Worm (Caenorhabditis elegans) whole organism, L3 larva: ENCODE measurements around the gene ras-2.

Experiments
- R02D3.7 ChIP-seq: fragments of 150-350 bp; optimal IDR thresholded peaks from 2 replicates; lab custom pipeline; 2014; ENCODE audit warnings: missing biosample characterization, missing genetic modification characterization
- aly-2 ChIP-seq: fragments of 150-350 bp; optimal IDR thresholded peaks from 2 replicates; lab custom pipeline; 2014; ENCODE audit warnings: missing biosample characterization, missing genetic modification characterization
- ceh-28 ChIP-seq: fragments of 150-350 bp; optimal IDR thresholded peaks from 2 replicates; lab custom pipeline; 2014; ENCODE audit warnings: missing biosample characterization, missing genetic modification reagents, missing genetic modification characterization
- ceh-82 ChIP-seq: fragments of 150-350 bp; optimal IDR thresholded peaks from 2 replicates; lab custom pipeline; 2014; ENCODE audit warnings: missing biosample characterization, missing genetic modification characterization
- ceh-9 ChIP-seq: sonication (generic microtip); optimal IDR thresholded peaks from 2 replicates; lab custom pipeline; 2018; ENCODE audit warnings: missing biosample characterization, missing genetic modification characterization
- daf-12 ChIP-seq: fragments of 150-350 bp; optimal IDR thresholded peaks from 2 replicates; lab custom pipeline; 2014; ENCODE audit warnings: missing biosample characterization, missing genetic modification reagents, missing genetic modification characterization
- egl-5 ChIP-seq: fragments of 150-350 bp; optimal IDR thresholded peaks from 2 replicates; lab custom pipeline; 2017; ENCODE audit warnings: missing biosample characterization, missing genetic modification reagents, missing genetic modification characterization, inconsistent platforms
- elt-1 ChIP-seq: fragments of 150-350 bp; optimal IDR thresholded peaks from 2 replicates; lab custom pipeline; 2014; ENCODE audit warnings: missing biosample characterization, missing genetic modification characterization
- elt-2 ChIP-seq: sonication (generic microtip); optimal IDR thresholded peaks from 2 replicates; lab custom pipeline; 2016; ENCODE audit warnings: missing genetic modification reagents, mild to moderate bottlenecking, missing genetic modification characterization, missing compliant biosample characterization
- elt-3 ChIP-seq, 3 experiments: fragments of 150-350 bp in 1 of 3; sonication (generic microtip) in 2 of 3; optimal IDR thresholded peaks; 2 replicates in 2 of 3; 4 replicates in 1 of 3; lab custom pipeline; 2014 to 2017; ENCODE audit warnings: missing biosample characterization in 3 of 3, missing genetic modification characterization in 3 of 3
- eor-1 ChIP-seq, 2 experiments: fragments of 150-350 bp; optimal IDR thresholded peaks; 2 replicates each; lab custom pipeline; 2014 to 2018; ENCODE audit warnings: missing biosample characterization in 2 of 2, missing genetic modification characterization in 2 of 2
- fkh-10 ChIP-seq: sonication (generic microtip); optimal IDR thresholded peaks from 2 replicates; lab custom pipeline; 2017; ENCODE audit warnings: missing biosample characterization, missing genetic modification reagents, missing genetic modification characterization
- fos-1 ChIP-seq: fragments of 150-350 bp; optimal IDR thresholded peaks from 2 replicates; lab custom pipeline; 2014; ENCODE audit warnings: missing biosample characterization, missing genetic modification characterization
- hmg-11 ChIP-seq: sonication (generic microtip); optimal IDR thresholded peaks from 2 replicates; lab custom pipeline; 2016; ENCODE audit warnings: missing genetic modification characterization, missing compliant biosample characterization
- jun-1 ChIP-seq: fragments of 150-350 bp; optimal IDR thresholded peaks from 2 replicates; lab custom pipeline; 2014; ENCODE audit warnings: missing biosample characterization, missing genetic modification reagents, missing genetic modification characterization
- lin-15B ChIP-seq: fragments of 150-350 bp; optimal IDR thresholded peaks from 2 replicates; lab custom pipeline; 2014; ENCODE audit warnings: missing biosample characterization, missing genetic modification characterization
- lin-39 ChIP-seq: fragments of 150-350 bp; optimal IDR thresholded peaks from 2 replicates; lab custom pipeline; 2018; ENCODE audit warnings: missing biosample characterization, missing genetic modification reagents, missing genetic modification characterization
- mdl-1 ChIP-seq: fragments of 150-350 bp; optimal IDR thresholded peaks from 2 replicates; lab custom pipeline; 2014; ENCODE audit warnings: missing biosample characterization, missing genetic modification characterization
- nfya-1 ChIP-seq: sonication (generic microtip); optimal IDR thresholded peaks from 2 replicates; lab custom pipeline; 2017; ENCODE audit warnings: missing genetic modification characterization, mild to moderate bottlenecking, missing compliant biosample characterization, antibody characterized with exemption, moderate library complexity; ENCODE audit not compliant: insufficient read depth
- nhr-11 ChIP-seq: fragments of 150-350 bp; optimal IDR thresholded peaks from 2 replicates; lab custom pipeline; 2014; ENCODE audit warnings: missing biosample characterization, missing genetic modification characterization
- nhr-12 ChIP-seq: fragments of 150-350 bp; optimal IDR thresholded peaks from 2 replicates; lab custom pipeline; 2014; ENCODE audit warnings: missing biosample characterization, missing genetic modification characterization
- nhr-23 ChIP-seq: fragments of 150-350 bp; optimal IDR thresholded peaks from 2 replicates; lab custom pipeline; 2014; ENCODE audit warnings: missing biosample characterization, missing genetic modification reagents, missing genetic modification characterization
- nhr-43 ChIP-seq: sonication (generic microtip); optimal IDR thresholded peaks from 2 replicates; lab custom pipeline; 2016; ENCODE audit warnings: mild to moderate bottlenecking, missing genetic modification characterization, missing compliant biosample characterization; ENCODE audit not compliant: poor library complexity, severe bottlenecking
- nhr-76 ChIP-seq: fragments of 150-350 bp; sonication (generic microtip); optimal IDR thresholded peaks from 5 replicates; lab custom pipeline; 2014; ENCODE audit warnings: missing biosample characterization, missing genetic modification characterization
- pha-4 ChIP-seq: fragments of 150-350 bp; optimal IDR thresholded peaks from 2 replicates; lab custom pipeline; 2014; ENCODE audit warnings: missing biosample characterization, missing genetic modification reagents, missing genetic modification characterization
- pqm-1 ChIP-seq: fragments of 150-350 bp; optimal IDR thresholded peaks from 2 replicates; lab custom pipeline; 2017; ENCODE audit warnings: missing biosample characterization, missing genetic modification characterization, inconsistent platforms
- skn-1 ChIP-seq: fragments of 150-350 bp; optimal IDR thresholded peaks from 2 replicates; lab custom pipeline; 2014; ENCODE audit warnings: missing biosample characterization, missing genetic modification characterization
- snpc-4 ChIP-seq: fragments of 150-350 bp; optimal IDR thresholded peaks from 2 replicates; lab custom pipeline; 2014; ENCODE audit warnings: missing biosample characterization, missing genetic modification characterization
- tbx-2 ChIP-seq: sonication (generic microtip); optimal IDR thresholded peaks from 2 replicates; lab custom pipeline; 2016; ENCODE audit warnings: mild to moderate bottlenecking, missing genetic modification characterization, missing compliant biosample characterization
- unc-39 ChIP-seq: sonication (generic microtip); optimal IDR thresholded peaks from 4 replicates; lab custom pipeline; 2017; ENCODE audit warnings: missing biosample characterization, missing genetic modification characterization
- unc-62 ChIP-seq: fragments of 150-350 bp; sonication (generic microtip); optimal IDR thresholded peaks from 4 replicates; lab custom pipeline; 2014; ENCODE audit warnings: missing biosample characterization, missing genetic modification reagents, missing genetic modification characterization
- zag-1 ChIP-seq: fragments of 150-350 bp; optimal IDR thresholded peaks from 2 replicates; lab custom pipeline; 2014; ENCODE audit warnings: missing biosample characterization, missing genetic modification characterization
- ztf-11 ChIP-seq: fragments of 150-350 bp; optimal IDR thresholded peaks from 2 replicates; lab custom pipeline; 2014; ENCODE audit warnings: missing biosample characterization, missing genetic modification characterization

ras-2 gene

DNA sequence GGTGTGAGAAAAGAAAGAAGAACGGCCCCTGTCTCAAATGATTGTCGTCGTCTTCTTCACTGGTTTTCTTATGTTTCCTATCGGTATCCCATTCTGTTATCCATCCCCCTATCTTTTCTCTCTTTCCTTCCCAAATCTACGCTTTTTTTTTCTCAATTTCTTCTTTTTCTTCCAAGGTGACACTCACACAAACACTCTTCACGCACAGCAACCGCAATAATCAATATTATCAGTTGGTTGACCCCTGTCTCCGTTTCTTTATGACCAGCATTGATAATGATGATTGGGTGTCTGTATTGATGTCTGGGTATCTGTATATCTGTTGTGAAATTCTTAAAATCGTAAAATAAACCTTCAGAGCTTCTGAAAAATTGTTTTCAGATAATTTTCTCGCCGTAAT is 945 bp upstream of the ras-2 start:
- TF ChIP-seq elt-2 (tag; lab: Kevin White, UChicago) (peak; percentile 31), nhr-76 (no peak), nfya-1 (tag; lab: Kevin White, UChicago) (peak; percentile 48), ceh-28 (tag; lab: Kevin White, UChicago) (peak; percentile 45), nhr-23 (peak; percentile 63), lin-39 (tag; lab: Kevin White, UChicago) (peak; percentile 8), nhr-11 (tag; lab: Kevin White, UChicago) (no peak)

DNA sequence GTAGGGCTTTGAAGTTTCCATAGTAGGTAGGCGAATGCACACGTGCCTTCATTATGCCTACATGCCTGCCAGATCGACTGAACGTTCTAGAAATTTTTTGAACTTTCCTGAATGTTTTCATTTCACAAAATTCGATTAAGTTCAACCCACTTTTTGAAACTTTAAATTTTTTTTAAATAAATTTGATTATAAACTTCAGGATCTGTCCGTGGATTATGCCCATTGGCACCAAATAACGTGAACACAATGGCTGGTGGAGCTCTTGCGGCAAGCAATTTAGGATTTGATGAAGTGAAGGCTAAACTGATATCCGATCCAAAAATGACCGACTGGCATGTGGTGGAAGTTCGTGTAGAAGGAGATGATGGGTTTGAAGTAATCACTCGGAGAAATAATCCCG is 4.4 kb downstream of the ras-2 start, which contains the start of gene F17C8.7:
TSS of gene F17C8.7 (plus strand) at position 301 of the 400 bp plus-strand sequence.
- no peak for TF ChIP-seq aly-2 (tag; lab: Kevin White, UChicago)
- no peak for TF ChIP-seq pqm-1 (tag; lab: Kevin White, UChicago)
- TF ChIP-seq nhr-12, result no peak
- TF ChIP-seq ceh-82 (tag; lab: Kevin White, UChicago), result no peak
- TF ChIP-seq ztf-11 (tag; lab: Kevin White, UChicago), result no peak
- TF ChIP-seq ceh-9 (tag; lab: Kevin White, UChicago), result no peak
- no peak for TF ChIP-seq elt-1 (tag; lab: Kevin White, UChicago)
- TF ChIP-seq tbx-2 (tag; lab: Kevin White, UChicago), result no peak

DNA sequence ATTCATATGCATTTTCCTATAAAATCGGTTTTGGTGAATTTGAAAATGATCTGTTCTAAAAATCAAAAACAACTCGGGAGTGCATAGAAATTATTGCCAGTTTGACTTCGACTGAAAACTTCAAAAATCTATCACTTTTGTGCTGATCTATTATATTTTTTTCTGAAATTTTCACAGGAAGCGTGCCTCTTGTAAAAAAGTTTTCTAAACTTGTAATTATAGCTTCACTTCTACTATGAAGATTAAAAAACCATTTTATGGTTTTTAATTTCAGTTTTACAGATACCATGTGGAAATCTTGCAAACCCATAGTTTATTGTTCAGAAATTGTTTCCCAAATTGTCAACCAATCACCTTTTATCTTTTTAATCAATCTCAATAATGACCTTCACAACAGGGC is 5.8 kb downstream of the ras-2 start, which contains the start of gene F17C8.9:
TSS of gene F17C8.9 (plus strand) at position 301 of the 400 bp plus-strand sequence.
- TF ChIP-seq elt-3 (tag; optimal IDR thresholded peaks at IDR 0.05; lab: Kevin White, UChicago), result no peak

DNA sequence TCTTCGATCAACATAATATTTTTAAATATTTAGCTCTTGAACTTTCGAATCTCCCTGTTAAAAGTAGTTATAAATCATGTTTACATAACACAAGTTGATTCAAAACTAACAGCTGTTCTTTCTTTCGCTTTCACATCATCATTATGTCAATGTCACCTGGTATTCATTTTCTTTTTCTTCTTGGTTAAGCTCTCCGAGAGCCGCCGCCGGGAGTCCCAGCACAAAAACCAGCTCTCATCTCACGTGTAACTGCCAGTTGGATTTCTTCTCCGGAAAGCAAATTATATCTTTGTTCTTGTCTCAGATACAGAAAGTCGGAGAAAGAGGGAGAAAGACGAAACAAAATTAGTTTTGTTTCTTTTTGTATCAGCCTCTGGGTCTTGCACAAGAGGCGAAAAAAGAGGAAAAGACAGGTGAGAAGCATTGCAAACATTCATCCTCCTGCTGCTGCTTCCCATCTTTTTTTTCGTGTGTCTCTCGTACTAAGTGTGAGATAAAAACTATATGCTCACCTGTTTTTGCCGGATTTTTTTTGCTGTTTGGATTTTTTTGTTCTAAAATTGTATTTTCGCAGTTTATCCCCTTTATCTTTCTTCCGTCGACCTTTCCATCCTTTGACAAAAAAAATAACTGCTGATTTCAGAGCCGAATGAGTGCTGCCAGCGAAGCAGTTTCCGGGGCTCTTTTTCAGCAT is 8.4 kb downstream of the ras-2 start, which contains the start of gene F17C8.3:
TSS of gene F17C8.3 (plus strand) at position 644 of the 694 bp plus-strand sequence.
- peak; percentile 48 for TF ChIP-seq nfya-1 (tag; lab: Kevin White, UChicago)
- TF ChIP-seq mdl-1, result peak; percentile 10
- no peak for TF ChIP-seq lin-15B (tag; lab: Kevin White, UChicago)

DNA sequence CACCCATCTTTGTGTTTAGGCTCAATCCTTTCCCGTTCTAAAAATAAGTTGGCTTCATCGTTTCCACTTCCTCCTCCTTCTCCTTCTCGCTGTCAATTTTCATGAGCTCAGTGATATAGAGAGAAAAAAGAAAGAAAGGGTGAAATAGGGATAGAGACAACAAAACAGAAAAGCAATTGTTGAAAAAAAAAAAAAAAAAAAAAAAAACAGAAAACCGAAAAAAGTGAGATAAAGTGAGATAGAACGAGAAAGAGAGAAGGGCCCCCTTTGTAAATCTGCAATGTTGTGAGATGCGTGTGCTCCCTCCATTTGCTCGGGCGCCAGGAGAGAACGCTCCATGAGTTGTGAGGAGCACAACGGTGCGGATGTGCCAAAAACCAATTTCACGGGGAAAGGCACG is 16.0 kb downstream of the ras-2 start:
- TF ChIP-seq fkh-10 (GFP tag; lab: Kevin White, UChicago), result peak; percentile 24
- no peak for TF ChIP-seq aly-2 (tag; lab: Kevin White, UChicago)
- no peak for TF ChIP-seq pha-4 (tag; lab: Kevin White, UChicago)
- TF ChIP-seq ztf-11 (tag; lab: Kevin White, UChicago), result no peak
- peak; percentile 50 for TF ChIP-seq nfya-1 (tag; lab: Kevin White, UChicago)
- peak; percentile 33 for TF ChIP-seq egl-5 (tag; lab: Kevin White, UChicago)
- no peak for TF ChIP-seq snpc-4 (tag; lab: Kevin White, UChicago)
- TF ChIP-seq fos-1 (tag; lab: Kevin White, UChicago), result no peak
- no peak for TF ChIP-seq tbx-2 (tag; lab: Kevin White, UChicago)
- TF ChIP-seq elt-2 (tag; lab: Kevin White, UChicago), result no peak
- no peak for TF ChIP-seq nhr-12
- peak; percentile 6 for TF ChIP-seq lin-39 (tag; lab: Kevin White, UChicago)
- no peak for TF ChIP-seq elt-3 (tag; optimal IDR thresholded peaks at IDR 0.05; lab: Kevin White, UChicago)
- TF ChIP-seq nhr-43 (tag; lab: Kevin White, UChicago), result no peak

DNA sequence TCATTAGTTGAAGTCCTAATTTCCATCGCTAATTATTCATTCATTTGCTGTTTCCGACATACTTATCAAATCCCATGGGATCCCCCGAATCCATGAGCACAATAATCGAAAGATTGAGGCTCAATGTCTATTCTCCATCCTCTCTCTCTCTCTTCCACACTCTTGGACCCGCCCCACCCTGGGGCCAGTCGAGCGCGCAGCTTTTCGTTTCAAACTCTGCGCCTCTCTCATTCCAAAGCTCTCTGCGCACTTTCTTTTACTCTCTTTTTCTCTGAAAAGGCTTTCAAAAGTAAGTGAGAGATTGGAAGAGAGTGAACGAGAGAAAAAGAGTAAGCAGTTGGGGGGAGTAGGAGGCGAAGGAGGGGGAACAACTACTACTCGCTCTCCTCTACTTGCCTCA is 18.1 kb downstream of the ras-2 start, which contains the start of gene acy-1:
TSS of gene acy-1 (plus strand) at position 346 of the 400 bp plus-strand sequence.
- TF ChIP-seq hmg-11 (peak; percentile 93), daf-12 (tag; lab: Kevin White, UChicago) (no peak), lin-39 (tag; lab: Kevin White, UChicago) (peak; percentile 91), eor-1 (tag; optimal IDR thresholded peaks at IDR 0.05; lab: Kevin White, UChicago) (no peak), nhr-11 (tag; lab: Kevin White, UChicago) (peak; percentile 59), jun-1 (tag; lab: Kevin White, UChicago) (no peak), egl-5 (tag; lab: Kevin White, UChicago) (peak; percentile 91), nhr-12 (no peak), tbx-2 (tag; lab: Kevin White, UChicago) (peak; percentile 21), unc-39 (tag; lab: Kevin White, UChicago) (no peak), pha-4 (tag; lab: Kevin White, UChicago) (peak; percentile 78), skn-1 (tag; lab: Kevin White, UChicago) (no peak), nhr-23 (peak; percentile 48), lin-15B (tag; lab: Kevin White, UChicago) (peak; percentile 79), elt-3 (tag; optimal IDR thresholded peaks at IDR 0.05; lab: Kevin White, UChicago) (no peak), elt-1 (tag; lab: Kevin White, UChicago) (peak; percentile 46), fkh-10 (GFP tag; lab: Kevin White, UChicago) (peak; percentile 23), snpc-4 (tag; lab: Kevin White, UChicago) (peak; percentile 51), R02D3.7 (tag; lab: Kevin White, UChicago) (peak; percentile 8), aly-2 (tag; lab: Kevin White, UChicago) (no peak), ceh-28 (tag; lab: Kevin White, UChicago) (peak; percentile 1), ceh-9 (tag; lab: Kevin White, UChicago) (no peak), zag-1 (tag; lab: Kevin White, UChicago) (no peak), unc-62 (GFP tag; lab: Kevin White, UChicago) (peak; percentile 7), mdl-1 (no peak), nfya-1 (tag; lab: Kevin White, UChicago) (peak; percentile 93)
